Worm (Caenorhabditis elegans) whole organism, L3 larva: ENCODE data around the gene D1014.6.

Source experiments
- fos-1 ChIP-seq: fragments of 150-350 bp; optimal IDR thresholded peaks from 2 replicates; lab custom pipeline; 2014; ENCODE audit warnings: missing biosample characterization, missing genetic modification characterization
- hmg-11 ChIP-seq: sonication (generic microtip); optimal IDR thresholded peaks from 2 replicates; lab custom pipeline; 2016; ENCODE audit warnings: missing genetic modification characterization, missing compliant biosample characterization
- nhr-43 ChIP-seq: sonication (generic microtip); optimal IDR thresholded peaks from 2 replicates; lab custom pipeline; 2016; ENCODE audit warnings: mild to moderate bottlenecking, missing genetic modification characterization, missing compliant biosample characterization; ENCODE audit not compliant: poor library complexity, severe bottlenecking
- nhr-67 ChIP-seq: fragments of 150-350 bp; optimal IDR thresholded peaks from 2 replicates; lab custom pipeline; 2014; ENCODE audit warnings: missing biosample characterization, missing genetic modification characterization
- skn-1 ChIP-seq: fragments of 150-350 bp; optimal IDR thresholded peaks from 2 replicates; lab custom pipeline; 2014; ENCODE audit warnings: missing biosample characterization, missing genetic modification characterization
- tbx-2 ChIP-seq: sonication (generic microtip); optimal IDR thresholded peaks from 2 replicates; lab custom pipeline; 2016; ENCODE audit warnings: mild to moderate bottlenecking, missing genetic modification characterization, missing compliant biosample characterization

DNA sequence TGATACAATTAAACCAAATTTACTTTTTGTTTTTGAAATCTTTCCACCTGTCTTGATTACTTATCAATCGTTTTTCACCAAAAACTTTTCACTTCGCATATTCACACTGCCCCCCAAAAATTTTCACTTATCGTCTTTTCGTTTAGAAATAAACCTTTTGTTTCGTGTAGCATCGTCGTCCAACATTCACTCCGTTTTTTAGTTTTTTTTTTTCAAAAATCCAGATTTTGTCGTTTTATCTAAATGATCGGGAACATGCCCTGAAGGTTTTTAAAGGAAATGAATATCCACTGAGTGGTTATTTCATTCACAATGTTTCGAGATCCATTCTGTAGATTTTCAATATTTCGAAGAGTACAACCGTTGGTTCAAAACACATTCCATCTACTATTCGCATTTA, 3.0 kb upstream of the D1014.6 start, which contains the start of gene D1014.7:
- TF ChIP-seq nhr-67 (tag; lab: Kevin White, UChicago) = no peak
- no peak for TF ChIP-seq skn-1 (tag; lab: Kevin White, UChicago)
- no peak for TF ChIP-seq tbx-2
- no peak for TF ChIP-seq nhr-43 (tag; lab: Kevin White, UChicago)
- TF ChIP-seq fos-1 (tag; lab: Kevin White, UChicago) = no peak
- TF ChIP-seq hmg-11 (tag; lab: Kevin White, UChicago) = no peak
